Worm (Caenorhabditis elegans) whole organism, L1 larva: ENCODE data around the gene C49H3.4.

ENCODE experiments used
- C04F5.9 ChIP-seq: sonication (generic microtip); optimal IDR thresholded peaks from 2 replicates; lab custom pipeline; 2016; ENCODE audit warnings: missing genetic modification characterization, missing compliant biosample characterization
- C16A3.4 ChIP-seq: fragments of 150-350 bp; optimal IDR thresholded peaks from 2 replicates; lab custom pipeline; 2014; ENCODE audit warnings: missing biosample characterization, missing genetic modification characterization
- C34B4.2 ChIP-seq: sonication (generic microtip); optimal IDR thresholded peaks from 2 replicates; lab custom pipeline; 2017; ENCODE audit warnings: mild to moderate bottlenecking, missing genetic modification characterization, missing compliant biosample characterization
- F16B12.6 ChIP-seq: fragments of 150-350 bp; optimal IDR thresholded peaks from 2 replicates; lab custom pipeline; 2014; ENCODE audit warnings: missing biosample characterization, missing genetic modification characterization
- Y116A8C.19 ChIP-seq: sonication (generic microtip); optimal IDR thresholded peaks from 2 replicates; lab custom pipeline; 2016; ENCODE audit warnings: missing compliant biosample characterization, missing genetic modification characterization, borderline replicate concordance
- aha-1 ChIP-seq: fragments of 150-350 bp; optimal IDR thresholded peaks from 2 replicates; lab custom pipeline; 2014; ENCODE audit warnings: missing biosample characterization, missing genetic modification characterization
- alr-1 ChIP-seq: fragments of 200-800 bp; sonication (Bioruptor generic); optimal IDR thresholded peaks from 2 replicates; lab custom pipeline; 2018; ENCODE audit warnings: borderline replicate concordance, mild to moderate bottlenecking, missing genetic modification characterization, missing compliant biosample characterization
- aly-2 ChIP-seq: fragments of 150-350 bp; optimal IDR thresholded peaks from 2 replicates; lab custom pipeline; 2014; ENCODE audit warnings: missing biosample characterization, missing genetic modification characterization
- ama-1 ChIP-seq: fragments of 150-350 bp; optimal IDR thresholded peaks from 2 replicates; lab custom pipeline; 2014
- blmp-1 ChIP-seq: fragments of 150-350 bp; optimal IDR thresholded peaks from 2 replicates; lab custom pipeline; 2014; ENCODE audit warnings: missing biosample characterization, missing genetic modification characterization
- ceh-8 ChIP-seq: fragments of 200-800 bp; sonication (Bioruptor generic); optimal IDR thresholded peaks from 2 replicates; lab custom pipeline; 2018; ENCODE audit warnings: mild to moderate bottlenecking, missing genetic modification characterization, moderate library complexity, missing compliant biosample characterization
- ces-1 ChIP-seq: fragments of 150-350 bp; optimal IDR thresholded peaks from 2 replicates; lab custom pipeline; 2014; ENCODE audit warnings: missing biosample characterization, missing genetic modification reagents, missing genetic modification characterization
- dsc-1 ChIP-seq: sonication (generic microtip); optimal IDR thresholded peaks from 2 replicates; lab custom pipeline; 2016; ENCODE audit warnings: mild to moderate bottlenecking, missing genetic modification characterization, missing compliant biosample characterization
- efl-3 ChIP-seq: fragments of 200-800 bp; sonication (Bioruptor generic); optimal IDR thresholded peaks from 2 replicates; lab custom pipeline; 2018; ENCODE audit warnings: mild to moderate bottlenecking, missing genetic modification characterization, missing compliant biosample characterization
- egl-27 ChIP-seq, 2 experiments: fragments of 150-350 bp in 1 of 2; sonication (generic microtip); optimal IDR thresholded peaks; 3 replicates each; lab custom pipeline; 2017 to 2018; ENCODE audit warnings: missing biosample characterization in 2 of 2, missing genetic modification characterization in 2 of 2, missing genetic modification reagents in 2 of 2
- ets-5 ChIP-seq: fragments of 200-800 bp; sonication (Bioruptor generic); IDR thresholded peaks from 2 replicates; pipeline ENCODE4 v1.3.6; 2022; ENCODE audit warnings: missing genetic modification characterization, missing compliant biosample characterization
- fkh-10 ChIP-seq: sonication (generic microtip); optimal IDR thresholded peaks from 2 replicates; lab custom pipeline; 2017; ENCODE audit warnings: missing biosample characterization, missing genetic modification reagents, missing genetic modification characterization
- fkh-8 ChIP-seq: sonication (generic microtip); optimal IDR thresholded peaks from 2 replicates; lab custom pipeline; 2016; ENCODE audit warnings: mild to moderate bottlenecking, missing genetic modification characterization, missing compliant biosample characterization
- fos-1 ChIP-seq: fragments of 150-350 bp; optimal IDR thresholded peaks from 2 replicates; lab custom pipeline; 2014; ENCODE audit warnings: missing biosample characterization, missing genetic modification characterization
- hlh-17 ChIP-seq: fragments of 200-800 bp; sonication (Bioruptor generic); optimal IDR thresholded peaks from 2 replicates; lab custom pipeline; 2018; ENCODE audit warnings: missing genetic modification characterization, mild to moderate bottlenecking, missing compliant biosample characterization, moderate library complexity, borderline replicate concordance
- hpl-2 ChIP-seq: fragments of 150-350 bp; optimal IDR thresholded peaks from 2 replicates; lab custom pipeline; 2014; ENCODE audit warnings: missing biosample characterization, missing genetic modification reagents, missing genetic modification characterization
- irx-1 ChIP-seq: sonication (generic microtip); optimal IDR thresholded peaks from 2 replicates; lab custom pipeline; 2016; ENCODE audit warnings: missing genetic modification characterization, missing compliant biosample characterization
- lin-13 ChIP-seq: fragments of 150-350 bp; optimal IDR thresholded peaks from 2 replicates; lab custom pipeline; 2014; ENCODE audit warnings: missing biosample characterization, missing genetic modification reagents, missing genetic modification characterization
- lir-3 ChIP-seq: sonication (generic microtip); optimal IDR thresholded peaks from 2 replicates; lab custom pipeline; 2016; ENCODE audit warnings: mild to moderate bottlenecking, missing genetic modification characterization, moderate library complexity, missing compliant biosample characterization; ENCODE audit not compliant: poor library complexity
- lsy-2 ChIP-seq, 2 experiments: fragments of 150-350 bp; optimal IDR thresholded peaks; 2 replicates each; lab custom pipeline; 2014; ENCODE audit warnings: missing biosample characterization in 2 of 2, missing genetic modification characterization in 2 of 2
- mef-2 ChIP-seq: fragments of 150-350 bp; optimal IDR thresholded peaks from 2 replicates; lab custom pipeline; 2014; ENCODE audit warnings: missing biosample characterization, missing genetic modification characterization
- nhr-11 ChIP-seq: fragments of 150-350 bp; optimal IDR thresholded peaks from 2 replicates; lab custom pipeline; 2014; ENCODE audit warnings: missing biosample characterization, missing genetic modification characterization
- nhr-12 ChIP-seq: sonication (generic microtip); optimal IDR thresholded peaks from 2 replicates; lab custom pipeline; 2017; ENCODE audit warnings: missing biosample characterization, missing genetic modification characterization
- nhr-20 ChIP-seq: sonication (generic microtip); optimal IDR thresholded peaks from 2 replicates; lab custom pipeline; 2016; ENCODE audit warnings: mild to moderate bottlenecking, missing genetic modification characterization, missing compliant biosample characterization
- nhr-237 ChIP-seq: fragments of 150-350 bp; optimal IDR thresholded peaks from 2 replicates; lab custom pipeline; 2014; ENCODE audit warnings: missing biosample characterization, missing genetic modification characterization
- nhr-28 ChIP-seq: fragments of 150-350 bp; optimal IDR thresholded peaks from 2 replicates; lab custom pipeline; 2014; ENCODE audit warnings: missing biosample characterization, missing genetic modification characterization
- nhr-71 ChIP-seq: sonication (generic microtip); optimal IDR thresholded peaks from 2 replicates; lab custom pipeline; 2016; ENCODE audit warnings: mild to moderate bottlenecking, missing genetic modification characterization, moderate library complexity, missing compliant biosample characterization
- pag-3 ChIP-seq: sonication (generic microtip); optimal IDR thresholded peaks from 2 replicates; lab custom pipeline; 2017; ENCODE audit warnings: missing genetic modification characterization, mild to moderate bottlenecking, missing compliant biosample characterization, antibody characterized with exemption, borderline replicate concordance; ENCODE audit not compliant: insufficient read depth
- pax-3 ChIP-seq: fragments of 200-800 bp; sonication (Bioruptor generic); optimal IDR thresholded peaks from 2 replicates; lab custom pipeline; 2018; ENCODE audit warnings: mild to moderate bottlenecking, missing genetic modification characterization, moderate library complexity, missing compliant biosample characterization
- skn-1 ChIP-seq: fragments of 150-350 bp; optimal IDR thresholded peaks from 2 replicates; lab custom pipeline; 2014; ENCODE audit warnings: missing biosample characterization, missing genetic modification characterization
- snu-23 ChIP-seq: sonication (generic microtip); optimal IDR thresholded peaks from 2 replicates; lab custom pipeline; 2016; ENCODE audit warnings: missing genetic modification characterization, missing compliant biosample characterization
- sox-4 ChIP-seq: sonication (generic microtip); optimal IDR thresholded peaks from 2 replicates; lab custom pipeline; 2016; ENCODE audit warnings: missing genetic modification characterization, missing compliant biosample characterization
- sup-37 ChIP-seq: fragments of 200-800 bp; sonication (Bioruptor generic); optimal IDR thresholded peaks from 2 replicates; lab custom pipeline; 2018; ENCODE audit warnings: mild to moderate bottlenecking, missing genetic modification characterization, missing compliant biosample characterization
- swsn-7 ChIP-seq: sonication (generic microtip); optimal IDR thresholded peaks from 2 replicates; lab custom pipeline; 2016; ENCODE audit warnings: missing genetic modification characterization, missing compliant biosample characterization
- tbx-2 ChIP-seq: sonication (generic microtip); optimal IDR thresholded peaks from 2 replicates; lab custom pipeline; 2016; ENCODE audit warnings: missing genetic modification characterization, missing compliant biosample characterization
- tlp-1 ChIP-seq: fragments of 150-350 bp; optimal IDR thresholded peaks from 2 replicates; lab custom pipeline; 2014; ENCODE audit warnings: missing biosample characterization, missing genetic modification characterization
- unc-130 ChIP-seq: fragments of 150-350 bp; optimal IDR thresholded peaks from 2 replicates; lab custom pipeline; 2017; ENCODE audit warnings: missing biosample characterization, missing genetic modification characterization, inconsistent platforms
- unc-62 ChIP-seq: fragments of 150-350 bp; optimal IDR thresholded peaks from 2 replicates; lab custom pipeline; 2014; ENCODE audit warnings: missing biosample characterization, missing genetic modification reagents, missing genetic modification characterization
- unc-86 ChIP-seq: sonication (generic microtip); optimal IDR thresholded peaks from 2 replicates; lab custom pipeline; 2016; ENCODE audit warnings: missing genetic modification characterization, missing compliant biosample characterization
- unc-98 ChIP-seq: fragments of 200-800 bp; sonication (Bioruptor generic); IDR thresholded peaks from 2 replicates; pipeline ENCODE4 v1.3.6; 2022; ENCODE audit warnings: missing genetic modification characterization, missing compliant biosample characterization
- zag-1 ChIP-seq: fragments of 150-350 bp; optimal IDR thresholded peaks from 2 replicates; lab custom pipeline; 2014; ENCODE audit warnings: missing biosample characterization, missing genetic modification characterization
- zip-4 ChIP-seq: fragments of 200-800 bp; sonication (Bioruptor generic); optimal IDR thresholded peaks from 2 replicates; lab custom pipeline; 2018; ENCODE audit warnings: mild to moderate bottlenecking, missing genetic modification characterization, moderate library complexity, missing compliant biosample characterization
- ztf-11 ChIP-seq, 2 experiments: sonication (generic microtip); optimal IDR thresholded peaks; 2 replicates each; lab custom pipeline; 2016 to 2017; ENCODE audit warnings: missing genetic modification characterization in 2 of 2, missing biosample characterization in 1 of 2, missing compliant biosample characterization in 1 of 2

Gene C49H3.4

DNA sequence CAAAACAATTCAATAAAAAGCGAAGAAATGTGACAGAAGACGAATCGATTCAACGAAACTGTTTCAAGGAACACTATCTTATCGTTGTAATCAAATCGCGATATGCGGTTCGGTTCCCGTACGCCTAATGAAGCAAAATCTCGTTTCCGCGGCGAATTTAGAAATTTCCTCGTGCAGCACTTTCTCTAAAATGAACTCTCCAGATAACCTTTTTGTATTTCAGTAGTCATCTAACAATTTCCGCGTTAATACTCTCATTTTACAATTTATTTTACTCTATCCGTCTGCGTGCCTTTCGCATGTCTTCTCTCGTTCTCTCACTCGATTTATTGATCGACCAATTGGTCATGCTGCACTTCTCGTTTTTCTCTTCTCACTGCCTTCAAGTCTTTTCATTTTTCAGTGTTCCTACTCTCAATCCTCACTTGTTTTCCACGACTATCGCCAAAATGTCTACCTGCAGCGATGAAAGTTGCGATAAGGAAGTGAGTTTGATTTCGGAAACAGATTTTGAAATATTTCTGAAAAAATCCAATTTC, 4.8 kb upstream of the C49H3.4 start, which contains the start of the genes npp-27 and ntl-4 (continued):
- TF ChIP-seq lir-3 (tag; lab: Kevin White, UChicago), result no peak
- TF ChIP-seq C34B4.2 (tag; lab: Kevin White, UChicago), result no peak
- peak; percentile 13 for TF ChIP-seq F16B12.6
- no peak for TF ChIP-seq aha-1 (tag; lab: Kevin White, UChicago)
- TF ChIP-seq skn-1 (tag; lab: Kevin White, UChicago), result no peak
- no peak for TF ChIP-seq aly-2 (tag; lab: Kevin White, UChicago)
- TF ChIP-seq blmp-1 (tag; lab: Kevin White, UChicago), result peak; percentile 18
- TF ChIP-seq nhr-11 (tag; lab: Kevin White, UChicago), result no peak
- peak; percentile 41 for TF ChIP-seq nhr-20 (tag; lab: Kevin White, UChicago)
- no peak for TF ChIP-seq fkh-10 (GFP tag; lab: Kevin White, UChicago)
- peak; percentile 33 for TF ChIP-seq snu-23 (GFP tag; lab: Kevin White, UChicago)
- no peak for TF ChIP-seq unc-130 (tag; lab: Kevin White, UChicago)
- TF ChIP-seq ztf-11 (tag; optimal IDR thresholded peaks at IDR 0.05; lab: Kevin White, UChicago), result no peak
- TF ChIP-seq fkh-8 (tag; lab: Kevin White, UChicago), result no peak
- peak; percentile 10 to 66 for TF ChIP-seq lsy-2 (tag; optimal IDR thresholded peaks at IDR 0.05; lab: Kevin White, UChicago)
- TF ChIP-seq egl-27 (tag; optimal IDR thresholded peaks at IDR 0.05; lab: Kevin White, UChicago), result no peak
- TF ChIP-seq alr-1, result no peak
- TF ChIP-seq lin-13 (GFP tag; lab: Kevin White, UChicago), result no peak
- no peak for TF ChIP-seq unc-86 (tag; lab: Kevin White, UChicago)
- no peak for TF ChIP-seq nhr-237 (tag; lab: Kevin White, UChicago)
- TF ChIP-seq Y116A8C.19 (tag; lab: Kevin White, UChicago), result no peak
- TF ChIP-seq ces-1 (GFP tag; lab: Kevin White, UChicago), result no peak
- no peak for TF ChIP-seq tbx-2 (tag; lab: Kevin White, UChicago)
- TF ChIP-seq zip-4 (GFP tag; lab: Kevin White, UChicago), result no peak
- TF ChIP-seq sox-4 (tag; lab: Kevin White, UChicago), result no peak
- no peak for TF ChIP-seq ets-5 (GFP tag; lab: Robert Waterston, UW)
- no peak for TF ChIP-seq zag-1 (tag; lab: Kevin White, UChicago)
- TF ChIP-seq nhr-12 (tag; lab: Kevin White, UChicago), result no peak
- TF ChIP-seq ama-1 (lab: Kevin White, UChicago), result peak; percentile 57
- TF ChIP-seq C04F5.9, result no peak
- TF ChIP-seq unc-98 (GFP tag; lab: Robert Waterston, UW), result no peak
- peak; percentile 37 for TF ChIP-seq swsn-7 (tag; lab: Kevin White, UChicago)
- TF ChIP-seq hlh-17, result no peak
- TF ChIP-seq nhr-28 (tag; lab: Kevin White, UChicago), result no peak
- TF ChIP-seq nhr-71 (tag; lab: Kevin White, UChicago), result peak; percentile 53
- no peak for TF ChIP-seq sup-37
- no peak for TF ChIP-seq fos-1 (tag; lab: Kevin White, UChicago)
- no peak for TF ChIP-seq unc-62 (GFP tag; lab: Kevin White, UChicago)
- TF ChIP-seq, all 84 proteins: peak for 16

DNA sequence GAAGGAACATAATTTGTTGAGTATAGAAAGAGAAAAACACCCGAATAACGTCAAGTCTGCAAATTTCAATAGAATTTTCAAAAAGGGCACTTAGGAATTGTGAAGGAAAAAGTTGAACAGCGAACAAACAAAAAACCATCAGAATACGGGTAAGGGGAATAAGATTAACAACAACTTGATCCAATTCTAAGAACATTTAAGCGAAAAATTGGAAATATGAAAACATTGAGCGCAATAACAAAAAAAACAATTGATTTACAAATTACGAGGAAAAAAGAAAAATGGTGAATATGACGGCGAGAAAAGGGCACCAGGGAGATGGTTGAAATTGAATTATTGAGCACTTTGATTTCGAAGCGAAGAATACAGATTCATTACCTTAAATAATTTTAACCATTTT, 1.8 kb downstream of the C49H3.4 start:
- TF ChIP-seq ceh-8 (GFP tag; lab: Kevin White, UChicago), result no peak
- TF ChIP-seq efl-3 (GFP tag; lab: Kevin White, UChicago), result no peak
- TF ChIP-seq sox-4 (tag; lab: Kevin White, UChicago), result no peak
- no peak for TF ChIP-seq hpl-2 (GFP tag; lab: Kevin White, UChicago)
- TF ChIP-seq ets-5 (GFP tag; lab: Robert Waterston, UW), result no peak
- TF ChIP-seq dsc-1 (tag; lab: Kevin White, UChicago), result no peak
- no peak for TF ChIP-seq F16B12.6
- no peak for TF ChIP-seq ces-1 (GFP tag; lab: Kevin White, UChicago)
- no peak for TF ChIP-seq nhr-28 (tag; lab: Kevin White, UChicago)
- no peak for TF ChIP-seq tlp-1 (tag; lab: Kevin White, UChicago)
- TF ChIP-seq pax-3 (tag; lab: Kevin White, UChicago), result no peak
- no peak for TF ChIP-seq mef-2 (tag; lab: Kevin White, UChicago)
- no peak for TF ChIP-seq hlh-17
- TF ChIP-seq irx-1 (tag; lab: Kevin White, UChicago), result no peak
- no peak for TF ChIP-seq pag-3 (tag; lab: Kevin White, UChicago)
- no peak for TF ChIP-seq C16A3.4 (tag; lab: Kevin White, UChicago)
